Worm (Caenorhabditis elegans) whole organism, early embryonic: ENCODE data around the gene B0272.4.

Experiments used
- B0310.2 ChIP-seq: sonication (generic microtip); optimal IDR thresholded peaks from 2 replicates; lab custom pipeline; 2016; ENCODE audit warnings: mild to moderate bottlenecking, missing genetic modification characterization, missing compliant biosample characterization
- F13C5.2 ChIP-seq: sonication (generic microtip); optimal IDR thresholded peaks from 2 replicates; lab custom pipeline; 2017; ENCODE audit warnings: mild to moderate bottlenecking, missing genetic modification characterization, inconsistent platforms, missing compliant biosample characterization
- aly-1 ChIP-seq: sonication (generic microtip); optimal IDR thresholded peaks from 2 replicates; lab custom pipeline; 2016; ENCODE audit warnings: missing genetic modification characterization, missing compliant biosample characterization
- ama-1 ChIP-seq: fragments of 150-350 bp; optimal IDR thresholded peaks from 2 replicates; lab custom pipeline; 2014
- ceh-13 ChIP-seq: fragments of 200-800 bp; sonication (Bioruptor generic); optimal IDR thresholded peaks from 2 replicates; lab custom pipeline; 2018; ENCODE audit warnings: mild to moderate bottlenecking, missing genetic modification characterization, missing compliant biosample characterization
- ceh-36 ChIP-seq: sonication (generic microtip); optimal IDR thresholded peaks from 2 replicates; lab custom pipeline; 2016; ENCODE audit warnings: missing genetic modification characterization, inconsistent platforms, missing compliant biosample characterization
- ets-7 ChIP-seq: sonication (generic microtip); optimal IDR thresholded peaks from 2 replicates; lab custom pipeline; 2016; ENCODE audit warnings: missing genotype, missing genetic modification characterization, missing compliant biosample characterization
- flt-1 ChIP-seq: fragments of 200-800 bp; sonication (Bioruptor generic); IDR thresholded peaks from 2 replicates; pipeline ENCODE4 v1.3.6; 2022; ENCODE audit warnings: missing genetic modification characterization, missing compliant biosample characterization
- hmbx-1 ChIP-seq: sonication (generic microtip); optimal IDR thresholded peaks from 2 replicates; lab custom pipeline; 2016; ENCODE audit warnings: mild to moderate bottlenecking, missing genetic modification characterization, missing compliant biosample characterization
- hmg-4 ChIP-seq: fragments of 200-800 bp; sonication (Bioruptor generic); optimal IDR thresholded peaks from 2 replicates; lab custom pipeline; 2018; ENCODE audit warnings: mild to moderate bottlenecking, missing genetic modification characterization, missing compliant biosample characterization
- hnd-1 ChIP-seq: sonication (generic microtip); optimal IDR thresholded peaks from 2 replicates; lab custom pipeline; 2016; ENCODE audit warnings: missing genetic modification characterization, missing compliant biosample characterization
- pes-1 ChIP-seq: fragments of 200-800 bp; sonication (Bioruptor generic); IDR thresholded peaks from 2 replicates; pipeline ENCODE4 v1.3.6; 2022; ENCODE audit warnings: missing genetic modification reagents, missing genetic modification characterization, missing compliant biosample characterization
- scrt-1 ChIP-seq: fragments of 200-800 bp; sonication (Bioruptor generic); IDR thresholded peaks from 2 replicates; pipeline ENCODE4 v1.3.6; 2022; ENCODE audit warnings: missing genetic modification characterization, missing compliant biosample characterization
- sea-1 ChIP-seq: fragments of 200-800 bp; sonication (Bioruptor generic); conservative IDR thresholded peaks from 2 replicates; pipeline ENCODE4 v1.3.6; 2022; ENCODE audit warnings: missing genetic modification characterization, missing compliant biosample characterization
- tbx-11 ChIP-seq: fragments of 200-800 bp; sonication (Bioruptor generic); IDR thresholded peaks from 2 replicates; pipeline ENCODE4 v1.3.6; 2022; ENCODE audit warnings: missing genetic modification characterization, missing compliant biosample characterization
- tbx-37 ChIP-seq: fragments of 200-800 bp; sonication (Bioruptor generic); conservative IDR thresholded peaks from 2 replicates; pipeline ENCODE4 v1.3.6; 2022; ENCODE audit warnings: missing genetic modification reagents, missing genetic modification characterization, missing compliant biosample characterization
- tra-4 ChIP-seq: sonication (generic microtip); optimal IDR thresholded peaks from 2 replicates; lab custom pipeline; 2017; ENCODE audit warnings: missing genetic modification characterization, missing compliant biosample characterization

Gene B0272.4

ce11 chrX:9403622-9404255 lies 24.5 kb upstream of the B0272.4 start:
- TF ChIP-seq ama-1 (lab: Kevin White, UChicago) = no peak
- no peak for TF ChIP-seq tra-4 (tag; lab: Kevin White, UChicago)
- no peak for TF ChIP-seq scrt-1 (GFP tag; lab: Robert Waterston, UW)
- TF ChIP-seq aly-1 (tag; lab: Kevin White, UChicago) = no peak
- no peak for TF ChIP-seq ceh-36 (tag; lab: Kevin White, UChicago)
- no peak for TF ChIP-seq F13C5.2 (tag; lab: Kevin White, UChicago)
- no peak for TF ChIP-seq hmg-4 (GFP tag; lab: Kevin White, UChicago)
- no peak for TF ChIP-seq hnd-1
- TF ChIP-seq hmbx-1 = no peak
- TF ChIP-seq ceh-13 (GFP tag; lab: Kevin White, UChicago) = no peak
- TF ChIP-seq flt-1 (GFP tag; lab: Robert Waterston, UW) = no peak
- TF ChIP-seq B0310.2 = no peak
- TF ChIP-seq tbx-11 = no peak
- TF ChIP-seq tbx-37 = no peak
- no peak for TF ChIP-seq ets-7 (tag; lab: Kevin White, UChicago)
- no peak for TF ChIP-seq pes-1 (GFP tag; lab: Robert Waterston, UW)
- TF ChIP-seq sea-1 = no peak

DNA sequence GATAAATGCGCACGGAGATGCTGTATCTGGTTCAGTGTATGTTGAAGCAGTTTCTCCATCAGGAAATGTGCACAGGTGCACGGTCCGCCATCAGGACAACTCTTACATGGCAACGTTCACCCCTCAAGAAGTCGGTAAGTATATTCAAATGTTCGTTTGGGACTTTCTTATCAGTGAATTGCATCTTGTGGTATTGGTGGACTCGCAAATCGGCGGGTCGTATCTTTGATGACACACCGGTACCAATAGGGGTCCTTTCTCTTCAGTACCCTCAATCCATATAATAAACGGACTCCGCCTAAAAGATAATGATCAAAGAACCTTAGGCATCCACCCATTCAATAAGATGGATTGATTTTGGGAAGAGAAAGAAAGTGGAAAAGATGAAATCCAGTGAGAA lies 22.3 kb upstream of the B0272.4 start:
- TF ChIP-seq aly-1 (tag; lab: Kevin White, UChicago) (no peak), ceh-36 (tag; lab: Kevin White, UChicago) (no peak), tbx-37 (no peak), tra-4 (tag; lab: Kevin White, UChicago) (no peak)

- TF ChIP-seq ceh-13 (GFP tag; lab: Kevin White, UChicago) = no peak
- TF ChIP-seq flt-1 (GFP tag; lab: Robert Waterston, UW) = no peak
Measured at ce11 chrX:9409114-9409513, 19.1 kb upstream of the B0272.4 start.

DNA sequence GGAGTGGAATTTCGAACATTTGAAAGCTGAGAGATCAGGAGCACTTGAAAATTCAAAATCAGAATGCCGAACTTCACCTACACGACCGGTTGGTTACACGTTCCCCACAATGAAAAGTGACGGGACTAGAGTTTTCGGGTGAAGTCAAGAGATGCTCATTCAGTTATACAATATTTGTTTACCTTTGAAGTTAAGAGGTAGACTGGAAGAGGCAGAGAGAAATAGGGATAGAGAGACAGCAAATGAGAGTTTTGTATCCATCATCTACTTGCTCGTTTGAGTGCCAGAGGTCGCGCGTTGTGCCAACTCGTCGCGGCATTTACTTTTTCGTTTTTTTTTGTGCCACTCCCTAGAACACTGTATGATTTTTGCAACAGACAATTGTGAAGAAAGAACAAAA lies 17.5 kb upstream of the B0272.4 start:
- TF ChIP-seq tbx-37 (no peak), ceh-13 (GFP tag; lab: Kevin White, UChicago) (no peak), hmbx-1 (no peak), tra-4 (tag; lab: Kevin White, UChicago) (no peak), hmg-4 (GFP tag; lab: Kevin White, UChicago) (no peak)

DNA sequence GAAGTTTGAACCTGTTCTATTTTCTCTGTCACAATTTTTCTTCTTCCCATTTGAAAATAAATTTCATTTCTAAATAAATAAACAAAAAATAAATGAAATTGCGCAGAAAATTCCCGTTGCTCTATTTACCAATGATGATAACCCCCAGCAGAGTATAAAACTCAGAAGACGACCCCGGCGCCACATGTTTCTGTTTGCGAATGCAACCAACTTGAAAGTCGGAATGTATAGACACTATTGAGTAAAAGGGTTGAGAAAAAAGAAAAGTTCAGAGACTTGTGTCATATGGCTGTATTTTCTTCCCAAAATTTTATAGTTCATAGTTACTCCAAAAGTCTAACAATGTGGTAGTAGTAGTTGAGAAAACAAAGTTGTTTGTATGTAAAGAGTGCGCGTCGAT lies 16.6 kb upstream of the B0272.4 start:
- no peak for TF ChIP-seq hmbx-1
- no peak for TF ChIP-seq ama-1 (lab: Kevin White, UChicago)
- TF ChIP-seq aly-1 (tag; lab: Kevin White, UChicago) = no peak
- no peak for TF ChIP-seq sea-1
- TF ChIP-seq F13C5.2 (tag; lab: Kevin White, UChicago) = no peak
- no peak for TF ChIP-seq hnd-1
- no peak for TF ChIP-seq tbx-11
- no peak for TF ChIP-seq scrt-1 (GFP tag; lab: Robert Waterston, UW)
- TF ChIP-seq tbx-37 = no peak
- TF ChIP-seq tra-4 (tag; lab: Kevin White, UChicago) = no peak
- TF ChIP-seq flt-1 (GFP tag; lab: Robert Waterston, UW) = no peak

ce11 chrX:9417326-9417725 lies 10.9 kb upstream of the B0272.4 start:
- no peak for TF ChIP-seq ceh-36 (tag; lab: Kevin White, UChicago)
- no peak for TF ChIP-seq hmg-4 (GFP tag; lab: Kevin White, UChicago)
- TF ChIP-seq hmbx-1 = no peak
- TF ChIP-seq tbx-11 = no peak
- TF ChIP-seq tbx-37 = no peak
- TF ChIP-seq aly-1 (tag; lab: Kevin White, UChicago) = no peak
- TF ChIP-seq flt-1 (GFP tag; lab: Robert Waterston, UW) = no peak
- no peak for TF ChIP-seq tra-4 (tag; lab: Kevin White, UChicago)
- no peak for TF ChIP-seq ama-1 (lab: Kevin White, UChicago)
- TF ChIP-seq pes-1 (GFP tag; lab: Robert Waterston, UW) = no peak
- no peak for TF ChIP-seq F13C5.2 (tag; lab: Kevin White, UChicago)

ce11 chrX:9417948-9418347 lies 10.3 kb upstream of the B0272.4 start:
- TF ChIP-seq pes-1 (GFP tag; lab: Robert Waterston, UW) (no peak), ets-7 (tag; lab: Kevin White, UChicago) (no peak), hnd-1 (no peak), ama-1 (lab: Kevin White, UChicago) (no peak), hmbx-1 (no peak)

DNA sequence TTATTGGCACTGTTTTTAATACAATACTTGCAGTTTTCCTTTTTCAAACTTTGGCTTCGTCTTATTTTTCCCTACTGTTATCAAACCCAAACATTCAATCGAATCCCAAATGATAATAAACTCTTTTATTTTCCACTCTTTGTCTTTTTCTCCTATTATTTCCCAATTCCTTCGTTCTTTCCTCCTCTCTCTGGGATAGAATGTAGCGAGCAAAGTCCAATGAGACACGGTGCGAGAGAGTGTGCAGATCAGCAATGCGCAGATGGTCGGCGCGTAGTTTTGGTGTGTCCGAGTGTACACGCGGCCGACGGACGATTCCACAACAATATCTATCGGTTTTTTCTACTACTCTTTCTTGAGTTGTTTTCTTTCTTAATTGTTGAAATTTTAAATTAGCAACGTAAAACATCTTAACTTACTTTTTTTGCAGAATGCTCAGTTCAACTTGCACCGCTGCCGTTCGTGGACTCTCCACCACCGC lies 2.8 kb downstream of the B0272.4 start, which contains the start of gene B0272.3:
Gene B0272.3, plus strand, starts transcription at position 431 of the 481 bp plus-strand sequence.
- TF ChIP-seq hmg-4 (GFP tag; lab: Kevin White, UChicago) (peak; percentile 28), ama-1 (lab: Kevin White, UChicago) (no peak), F13C5.2 (tag; lab: Kevin White, UChicago) (peak; percentile 7)

DNA sequence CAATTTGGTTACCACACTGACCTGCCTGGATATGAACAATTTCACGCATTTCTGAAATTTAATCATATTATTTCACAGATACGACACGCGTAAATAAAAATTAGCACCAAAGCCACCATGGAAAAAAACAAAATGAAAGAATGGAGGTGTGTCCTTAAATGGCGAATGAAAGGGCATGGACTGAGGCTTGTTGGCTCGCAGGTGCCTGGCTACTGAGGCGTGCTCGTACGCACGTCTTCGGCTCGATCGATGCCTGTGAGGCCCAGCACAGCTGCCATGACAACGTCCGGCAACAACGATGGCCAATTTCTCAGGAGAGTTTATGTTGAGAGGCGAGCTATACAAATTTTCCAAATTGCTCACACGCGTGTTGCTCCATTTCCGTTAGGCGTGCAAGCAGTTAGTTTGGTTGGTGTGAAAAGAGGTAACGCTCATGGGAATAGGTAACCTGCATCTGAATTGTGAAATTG lies 8.6 kb downstream of the B0272.4 start, which contains the start of gene tbb-4:
Gene tbb-4, minus strand, starts transcription at position 51 of the 470 bp plus-strand sequence.
- TF ChIP-seq tra-4 (tag; lab: Kevin White, UChicago) (no peak), pes-1 (GFP tag; lab: Robert Waterston, UW) (no peak), ceh-13 (GFP tag; lab: Kevin White, UChicago) (no peak), tbx-37 (no peak), sea-1 (no peak), scrt-1 (GFP tag; lab: Robert Waterston, UW) (no peak), ets-7 (tag; lab: Kevin White, UChicago) (no peak), ama-1 (lab: Kevin White, UChicago) (no peak), tbx-11 (no peak), aly-1 (tag; lab: Kevin White, UChicago) (no peak), hnd-1 (no peak), B0310.2 (no peak), ceh-36 (tag; lab: Kevin White, UChicago) (no peak)
